Worm (Caenorhabditis elegans) whole organism, midembryonic: ENCODE measurements around the gene ZK512.2.

Experiments used
- T22C8.4 ChIP-seq: fragments of 200-800 bp; sonication (Bioruptor generic); IDR thresholded peaks from 2 replicates; pipeline ENCODE4 v1.3.6; 2022; ENCODE audit warnings: missing genetic modification characterization, missing compliant biosample characterization
- cog-1 ChIP-seq: sonication (generic microtip); optimal IDR thresholded peaks from 2 replicates; lab custom pipeline; 2016; ENCODE audit warnings: missing genetic modification characterization, missing compliant biosample characterization
- flt-1 ChIP-seq: fragments of 200-800 bp; sonication (Bioruptor generic); IDR thresholded peaks from 2 replicates; pipeline ENCODE4 v1.3.6; 2022; ENCODE audit warnings: missing genetic modification characterization, missing compliant biosample characterization
- klf-2 ChIP-seq: fragments of 200-800 bp; sonication (Bioruptor generic); conservative IDR thresholded peaks from 2 replicates; pipeline ENCODE4 v1.3.6; 2022; ENCODE audit warnings: missing genetic modification reagents, missing genetic modification characterization, missing compliant biosample characterization
- med-1 ChIP-seq: sonication (generic microtip); optimal IDR thresholded peaks from 2 replicates; lab custom pipeline; 2017; ENCODE audit warnings: missing genetic modification characterization, mild to moderate bottlenecking, missing compliant biosample characterization, antibody characterized with exemption, missing genetic modification reagents; ENCODE audit not compliant: insufficient read depth
- ref-1 ChIP-seq: fragments of 200-800 bp; sonication (Bioruptor generic); conservative IDR thresholded peaks from 2 replicates; pipeline ENCODE4 v1.3.6; 2022; ENCODE audit warnings: missing genetic modification reagents, missing genetic modification characterization, missing compliant biosample characterization
- tab-1 ChIP-seq: fragments of 200-800 bp; sonication (Bioruptor generic); IDR thresholded peaks from 2 replicates; pipeline ENCODE4 v1.3.6; 2022; ENCODE audit warnings: missing genetic modification characterization, missing compliant biosample characterization
- ztf-23 ChIP-seq: fragments of 200-800 bp; sonication (Bioruptor generic); IDR thresholded peaks from 2 replicates; pipeline ENCODE4 v1.3.6; 2022; ENCODE audit warnings: missing genetic modification reagents, missing genetic modification characterization, missing compliant biosample characterization
- ztf-29 ChIP-seq: fragments of 200-800 bp; sonication (Bioruptor generic); IDR thresholded peaks from 2 replicates; pipeline ENCODE4 v1.3.6; 2022; ENCODE audit warnings: missing genetic modification reagents, missing genetic modification characterization, missing compliant biosample characterization

Gene ZK512.2

ce11 chrIII:9144744-9145390 lies at the start of gene ZK512.2, which contains the start of gene ZK512.4:
ZK512.2 (minus strand) TSS chrIII:9144794.
ZK512.4 (plus strand) TSS chrIII:9145340.
- TF ChIP-seq ztf-29 (no peak), T22C8.4 (GFP tag; lab: Robert Waterston, UW) (no peak), tab-1 (GFP tag; lab: Robert Waterston, UW) (no peak), med-1 (GFP tag; lab: Kevin White, UChicago) (no peak), ztf-23 (GFP tag; lab: Robert Waterston, UW) (no peak), flt-1 (GFP tag; lab: Robert Waterston, UW) (no peak), klf-2 (GFP tag; lab: Robert Waterston, UW) (no peak), cog-1 (tag; lab: Kevin White, UChicago) (no peak), ref-1 (GFP tag; lab: Robert Waterston, UW) (no peak)

ce11 chrIII:9191091-9191490 lies 46.5 kb upstream of the ZK512.2 start, which contains the start of gene cls-3:
cls-3 (minus strand) TSS chrIII:9191109.
- no peak for TF ChIP-seq tab-1 (GFP tag; lab: Robert Waterston, UW)
- TF ChIP-seq ztf-23 (GFP tag; lab: Robert Waterston, UW), result no peak
- TF ChIP-seq ztf-29, result no peak
- no peak for TF ChIP-seq flt-1 (GFP tag; lab: Robert Waterston, UW)
- no peak for TF ChIP-seq T22C8.4 (GFP tag; lab: Robert Waterston, UW)
- no peak for TF ChIP-seq cog-1 (tag; lab: Kevin White, UChicago)
- TF ChIP-seq med-1 (GFP tag; lab: Kevin White, UChicago), result no peak
- no peak for TF ChIP-seq klf-2 (GFP tag; lab: Robert Waterston, UW)
- TF ChIP-seq ref-1 (GFP tag; lab: Robert Waterston, UW), result no peak

ce11 chrIII:9185722-9186121 lies 41.1 kb upstream of the ZK512.2 start, which contains the start of gene ZC84.7:
ZC84.7 (plus strand) TSS chrIII:9186022.
- no peak for TF ChIP-seq flt-1 (GFP tag; lab: Robert Waterston, UW)
- TF ChIP-seq ref-1 (GFP tag; lab: Robert Waterston, UW), result no peak
- TF ChIP-seq ztf-23 (GFP tag; lab: Robert Waterston, UW), result no peak
- no peak for TF ChIP-seq tab-1 (GFP tag; lab: Robert Waterston, UW)
- TF ChIP-seq ztf-29, result no peak
- TF ChIP-seq klf-2 (GFP tag; lab: Robert Waterston, UW), result no peak
- no peak for TF ChIP-seq med-1 (GFP tag; lab: Kevin White, UChicago)
- no peak for TF ChIP-seq T22C8.4 (GFP tag; lab: Robert Waterston, UW)
- no peak for TF ChIP-seq cog-1 (tag; lab: Kevin White, UChicago)

DNA sequence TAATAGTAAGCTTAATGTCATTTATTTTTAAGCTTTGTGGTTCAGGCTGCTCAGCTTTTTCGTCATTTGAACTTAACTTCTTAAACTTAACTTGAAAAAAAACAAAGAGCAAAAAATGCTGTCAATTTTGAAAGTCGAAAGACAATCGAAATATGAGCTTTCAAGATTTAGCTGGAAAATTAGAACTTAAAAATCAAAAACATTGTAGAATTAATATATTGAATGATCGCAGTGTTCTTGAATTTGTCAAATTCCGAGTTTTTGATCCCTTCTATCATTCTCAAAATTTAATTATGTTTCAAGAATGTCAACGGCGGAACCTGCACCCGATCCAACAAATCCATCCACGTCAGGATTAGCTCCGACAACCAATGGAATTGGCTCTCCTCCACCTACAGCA lies 36.7 kb upstream of the ZK512.2 start, which contains the start of gene tax-4:
Gene tax-4, plus strand, starts transcription at position 301 of the 400 bp plus-strand sequence.
- TF ChIP-seq flt-1 (GFP tag; lab: Robert Waterston, UW) (no peak), ztf-23 (GFP tag; lab: Robert Waterston, UW) (no peak), med-1 (GFP tag; lab: Kevin White, UChicago) (no peak), tab-1 (GFP tag; lab: Robert Waterston, UW) (no peak), ztf-29 (no peak), klf-2 (GFP tag; lab: Robert Waterston, UW) (no peak)

DNA sequence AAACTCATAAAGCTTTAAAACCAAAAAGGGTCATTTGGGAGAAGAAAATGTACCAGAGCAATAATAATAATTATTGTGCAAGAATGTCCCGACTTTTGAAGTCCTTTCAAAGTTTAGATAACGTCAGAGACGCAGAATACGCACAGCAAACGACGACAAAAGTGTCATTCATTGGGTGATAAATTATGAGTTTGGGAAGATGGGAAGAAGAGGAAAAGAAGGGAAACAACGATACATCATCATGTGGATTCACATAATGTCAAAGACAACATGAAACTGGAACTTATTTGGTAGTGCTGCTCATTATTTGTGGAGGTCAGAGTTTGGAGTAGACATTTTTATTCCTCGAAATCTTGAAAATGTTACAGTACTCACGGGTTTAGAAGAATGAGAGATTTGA lies 33.3 kb upstream of the ZK512.2 start:
- TF ChIP-seq ref-1 (GFP tag; lab: Robert Waterston, UW) (no peak), T22C8.4 (GFP tag; lab: Robert Waterston, UW) (no peak)

ce11 chrIII:9176008-9176407 lies 31.4 kb upstream of the ZK512.2 start:
- no peak for TF ChIP-seq ref-1 (GFP tag; lab: Robert Waterston, UW)
- TF ChIP-seq klf-2 (GFP tag; lab: Robert Waterston, UW), result no peak
- TF ChIP-seq T22C8.4 (GFP tag; lab: Robert Waterston, UW), result no peak
- TF ChIP-seq ztf-29, result no peak
- no peak for TF ChIP-seq ztf-23 (GFP tag; lab: Robert Waterston, UW)
- no peak for TF ChIP-seq cog-1 (tag; lab: Kevin White, UChicago)
- no peak for TF ChIP-seq tab-1 (GFP tag; lab: Robert Waterston, UW)
- no peak for TF ChIP-seq med-1 (GFP tag; lab: Kevin White, UChicago)
- no peak for TF ChIP-seq flt-1 (GFP tag; lab: Robert Waterston, UW)

ce11 chrIII:9173239-9173638 lies 28.6 kb upstream of the ZK512.2 start:
- TF ChIP-seq med-1 (GFP tag; lab: Kevin White, UChicago), result no peak
- TF ChIP-seq klf-2 (GFP tag; lab: Robert Waterston, UW), result no peak

- TF ChIP-seq ztf-29, result no peak
- TF ChIP-seq flt-1 (GFP tag; lab: Robert Waterston, UW), result no peak
- TF ChIP-seq klf-2 (GFP tag; lab: Robert Waterston, UW), result no peak
These were observed 28.1 kb upstream of the ZK512.2 start, which contains the start of gene ina-1 for ce11 chrIII:9172702-9173101. ina-1 (minus strand) TSS chrIII:9172802.

DNA sequence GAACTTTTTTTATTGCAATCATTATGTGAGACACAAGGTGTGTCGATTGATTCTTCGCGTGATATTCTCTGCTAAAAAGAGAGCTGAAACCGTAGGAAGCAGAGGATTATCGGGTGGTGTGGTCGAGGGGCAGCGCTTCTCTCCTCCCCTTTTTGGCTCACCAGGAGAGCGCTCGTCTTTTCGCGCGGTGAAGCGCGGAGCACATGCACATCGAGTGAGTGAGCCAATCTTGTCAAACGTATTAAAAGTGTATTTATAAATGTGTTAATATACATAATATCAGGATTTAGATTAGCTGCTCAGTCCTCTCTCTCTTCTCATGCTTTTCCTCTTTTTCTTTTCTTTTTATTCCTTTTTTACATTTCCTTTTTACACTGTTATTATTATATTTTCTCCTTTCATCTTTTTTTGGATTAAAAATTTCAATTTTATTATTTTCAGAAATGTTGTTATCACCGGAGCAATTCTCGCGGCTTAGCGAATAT lies 18.1 kb upstream of the ZK512.2 start, which contains the start of gene dgk-3:
Gene dgk-3, plus strand, starts transcription at position 435 of the 485 bp plus-strand sequence.
- TF ChIP-seq flt-1 (GFP tag; lab: Robert Waterston, UW) (no peak), ref-1 (GFP tag; lab: Robert Waterston, UW) (no peak), cog-1 (tag; lab: Kevin White, UChicago) (no peak), med-1 (GFP tag; lab: Kevin White, UChicago) (no peak), klf-2 (GFP tag; lab: Robert Waterston, UW) (no peak), ztf-23 (GFP tag; lab: Robert Waterston, UW) (no peak), T22C8.4 (GFP tag; lab: Robert Waterston, UW) (no peak), tab-1 (GFP tag; lab: Robert Waterston, UW) (no peak), ztf-29 (no peak)
